Fruit fly (Drosophila melanogaster): Measurements from ENCODE around the gene Gen.

Gen gene

DNA sequence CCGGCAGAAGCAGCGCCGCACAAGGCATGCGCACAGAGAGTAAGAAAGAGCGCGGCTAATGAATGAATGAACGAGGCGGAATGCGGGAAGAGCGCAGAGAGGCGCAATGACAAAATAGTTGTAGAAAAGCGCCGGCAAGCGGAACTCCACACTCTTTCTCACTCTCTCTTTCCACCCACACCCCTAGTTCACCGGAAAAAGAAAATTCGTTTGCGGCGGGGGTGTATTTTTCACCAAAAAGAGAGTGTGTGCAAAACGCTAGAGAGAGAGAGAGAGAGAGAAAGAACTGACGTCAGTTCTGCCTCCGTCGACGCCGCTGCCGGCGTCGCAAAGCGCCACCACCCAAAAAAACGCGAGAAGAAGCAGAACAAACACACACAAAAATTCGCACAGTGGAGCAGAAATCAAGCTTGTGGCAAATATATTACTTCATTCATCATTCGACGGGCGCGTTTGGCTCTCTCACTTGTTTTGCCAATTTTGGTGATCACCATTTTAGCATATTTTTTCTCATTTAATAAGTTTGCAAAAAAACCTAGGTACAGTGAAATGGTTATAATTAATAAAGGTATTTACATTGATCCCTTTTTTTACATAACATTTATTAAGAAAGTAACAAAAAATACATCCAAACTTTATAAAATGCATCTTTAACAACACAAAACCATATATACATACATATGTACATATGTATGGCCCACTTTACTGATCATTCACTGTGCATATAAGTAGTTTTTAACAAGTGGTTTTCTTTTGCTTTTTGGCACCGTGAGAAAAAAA, 32.9 kb upstream of the Gen start:
- TF ChIP-seq Hr78 (GFP tag; optimal IDR thresholded peaks at IDR 0.05) = no peak
- TF ChIP-seq ey (GFP tag; optimal IDR thresholded peaks at IDR 0.05) = peak; percentile 17
- peak; percentile 24 for TF ChIP-seq OdsH (GFP tag; optimal IDR thresholded peaks at IDR 0.05)
- no peak for TF ChIP-seq Dfd (GFP tag; optimal IDR thresholded peaks at IDR 0.05)
- peak; percentile 50 for TF ChIP-seq rgr (GFP tag; optimal IDR thresholded peaks at IDR 0.05)
- no peak for TF ChIP-seq Jra (GFP tag; optimal IDR thresholded peaks at IDR 0.05)
- TF ChIP-seq Hnf4 (GFP tag; optimal IDR thresholded peaks at IDR 0.05) = peak; percentile 19
- TF ChIP-seq jim (GFP tag; optimal IDR thresholded peaks at IDR 0.05) = no peak
- no peak for TF ChIP-seq GATAd (GFP tag; optimal IDR thresholded peaks at IDR 0.05)
- no peak for TF ChIP-seq CG32264 (GFP tag; optimal IDR thresholded peaks at IDR 0.05)
- no peak for TF ChIP-seq pan (optimal IDR thresholded peaks at IDR 0.05)
- peak; percentile 24 for TF ChIP-seq woc (GFP tag; optimal IDR thresholded peaks at IDR 0.05)
- no peak for TF ChIP-seq Myc (optimal IDR thresholded peaks at IDR 0.05)
- TF ChIP-seq br (GFP tag; optimal IDR thresholded peaks at IDR 0.05) = peak; percentile 16
- no peak for TF ChIP-seq sage (GFP tag; optimal IDR thresholded peaks at IDR 0.05)
- TF ChIP-seq tai (GFP tag; optimal IDR thresholded peaks at IDR 0.05) = peak; percentile 13
- TF ChIP-seq sv (GFP tag; optimal IDR thresholded peaks at IDR 0.05) = peak; percentile 47
- peak in 1 of 2 experiments; percentile 22 for TF ChIP-seq dl (GFP tag; optimal IDR thresholded peaks at IDR 0.05; ENCODE audit: insufficient read depth in 1 of 2, partially characterized antibody in 2 of 2)
- TF ChIP-seq psq (GFP tag; optimal IDR thresholded peaks at IDR 0.05) = peak; percentile 52
- TF ChIP-seq foxo (GFP tag; optimal IDR thresholded peaks at IDR 0.05) = peak in 1 of 2 experiments; percentile 42
- TF ChIP-seq brk (GFP tag; optimal IDR thresholded peaks at IDR 0.05) = no peak
- no peak for TF ChIP-seq dmrt93B (GFP tag; optimal IDR thresholded peaks at IDR 0.05)
- TF ChIP-seq dsf (GFP tag; optimal IDR thresholded peaks at IDR 0.05; ENCODE audit: borderline replicate concordance) = no peak
- TF ChIP-seq CG9705 (GFP tag; optimal IDR thresholded peaks at IDR 0.05) = no peak
- TF ChIP-seq N (GFP tag; optimal IDR thresholded peaks at IDR 0.05) = no peak
- TF ChIP-seq Hr83 (GFP tag; optimal IDR thresholded peaks at IDR 0.05; ENCODE audit: poor library complexity, severe bottlenecking) = no peak
- no peak for TF ChIP-seq Sp1 (GFP tag; optimal IDR thresholded peaks at IDR 0.05)
- no peak for TF ChIP-seq lola (GFP tag; optimal IDR thresholded peaks at IDR 0.05)
- peak; percentile 22 for TF ChIP-seq h (GFP tag; optimal IDR thresholded peaks at IDR 0.05)
- TF ChIP-seq Abd-B (GFP tag; optimal IDR thresholded peaks at IDR 0.05) = no peak
- no peak for TF ChIP-seq Mio (GFP tag; optimal IDR thresholded peaks at IDR 0.05)
- TF ChIP-seq Rel (GFP tag; optimal IDR thresholded peaks at IDR 0.05) = no peak
- TF ChIP-seq Rel (tag; optimal IDR thresholded peaks at IDR 0.05) = no peak
- TF ChIP-seq Vsx2 (GFP tag; optimal IDR thresholded peaks at IDR 0.05; ENCODE audit: partially characterized antibody) = peak; percentile 88
- TF ChIP-seq HLH106 (tag; optimal IDR thresholded peaks at IDR 0.05) = peak; percentile 16
- peak; percentile 27 for TF ChIP-seq fru (GFP tag; optimal IDR thresholded peaks at IDR 0.05)
- no peak for TF ChIP-seq CrebA (GFP tag; optimal IDR thresholded peaks at IDR 0.05; ENCODE audit: borderline replicate concordance)
- TF ChIP-seq Dif (GFP tag; optimal IDR thresholded peaks at IDR 0.05; ENCODE audit: partially characterized antibody) = peak; percentile 91
- no peak for TF ChIP-seq usp (GFP tag; optimal IDR thresholded peaks at IDR 0.05)

DNA sequence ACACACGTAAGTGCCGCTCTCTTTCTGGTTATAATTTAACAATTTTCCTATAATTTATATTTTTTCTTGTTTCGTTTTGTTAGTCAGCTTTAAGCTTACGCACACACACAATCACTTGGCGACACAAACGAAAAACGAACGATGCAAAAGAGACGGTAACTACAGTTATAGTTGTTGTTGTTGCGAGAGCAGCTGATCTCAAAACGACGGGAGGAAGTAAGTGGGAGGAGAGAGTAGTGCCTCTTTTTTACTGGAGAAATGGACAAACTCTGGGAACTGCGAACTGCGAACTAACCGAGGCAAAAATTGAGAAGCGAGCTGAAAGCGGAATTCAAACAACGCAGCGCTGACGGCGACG, 32.3 kb upstream of the Gen start:
- peak; percentile 85 for TF ChIP-seq psq (GFP tag; optimal IDR thresholded peaks at IDR 0.05)
- TF ChIP-seq h (GFP tag; optimal IDR thresholded peaks at IDR 0.05) = no peak
- TF ChIP-seq Sp1 (GFP tag; optimal IDR thresholded peaks at IDR 0.05) = no peak
- no peak for TF ChIP-seq pan (optimal IDR thresholded peaks at IDR 0.05)
- no peak for TF ChIP-seq Jra (GFP tag; optimal IDR thresholded peaks at IDR 0.05)
- TF ChIP-seq Hnf4 (GFP tag; optimal IDR thresholded peaks at IDR 0.05) = peak; percentile 45
- TF ChIP-seq CG9705 (GFP tag; optimal IDR thresholded peaks at IDR 0.05) = no peak
- TF ChIP-seq br (GFP tag; optimal IDR thresholded peaks at IDR 0.05) = no peak
- TF ChIP-seq N (GFP tag; optimal IDR thresholded peaks at IDR 0.05) = no peak
- no peak for TF ChIP-seq CG32264 (GFP tag; optimal IDR thresholded peaks at IDR 0.05)
- no peak for TF ChIP-seq usp (GFP tag; optimal IDR thresholded peaks at IDR 0.05)
- TF ChIP-seq GATAd (GFP tag; optimal IDR thresholded peaks at IDR 0.05) = no peak
- TF ChIP-seq dmrt93B (GFP tag; optimal IDR thresholded peaks at IDR 0.05) = no peak
- TF ChIP-seq Myc (optimal IDR thresholded peaks at IDR 0.05) = no peak
- TF ChIP-seq dsf (GFP tag; optimal IDR thresholded peaks at IDR 0.05; ENCODE audit: borderline replicate concordance) = no peak
- no peak for TF ChIP-seq Rel (GFP tag; optimal IDR thresholded peaks at IDR 0.05)
- peak; percentile 19 for TF ChIP-seq Rel (tag; optimal IDR thresholded peaks at IDR 0.05)
- TF ChIP-seq rgr (GFP tag; optimal IDR thresholded peaks at IDR 0.05) = no peak
- no peak for TF ChIP-seq fru (GFP tag; optimal IDR thresholded peaks at IDR 0.05)
- peak; percentile 41 for TF ChIP-seq sage (GFP tag; optimal IDR thresholded peaks at IDR 0.05)
- no peak for TF ChIP-seq Dfd (GFP tag; optimal IDR thresholded peaks at IDR 0.05)
- TF ChIP-seq Abd-B (GFP tag; optimal IDR thresholded peaks at IDR 0.05) = no peak
- no peak for TF ChIP-seq HLH106 (tag; optimal IDR thresholded peaks at IDR 0.05)
- TF ChIP-seq Hr78 (GFP tag; optimal IDR thresholded peaks at IDR 0.05) = no peak
- peak in 1 of 2 experiments; percentile 48 for TF ChIP-seq dl (GFP tag; optimal IDR thresholded peaks at IDR 0.05; ENCODE audit: insufficient read depth in 1 of 2, partially characterized antibody in 2 of 2)
- TF ChIP-seq sv (GFP tag; optimal IDR thresholded peaks at IDR 0.05) = no peak
- no peak for TF ChIP-seq foxo (GFP tag; optimal IDR thresholded peaks at IDR 0.05)
- no peak for TF ChIP-seq Mio (GFP tag; optimal IDR thresholded peaks at IDR 0.05)
- TF ChIP-seq brk (GFP tag; optimal IDR thresholded peaks at IDR 0.05) = no peak
- no peak for TF ChIP-seq woc (GFP tag; optimal IDR thresholded peaks at IDR 0.05)
- TF ChIP-seq OdsH (GFP tag; optimal IDR thresholded peaks at IDR 0.05) = no peak
- TF ChIP-seq Hr83 (GFP tag; optimal IDR thresholded peaks at IDR 0.05; ENCODE audit: poor library complexity, severe bottlenecking) = peak; percentile 50
- TF ChIP-seq CrebA (GFP tag; optimal IDR thresholded peaks at IDR 0.05; ENCODE audit: borderline replicate concordance) = peak; percentile 49
- no peak for TF ChIP-seq Dif (GFP tag; optimal IDR thresholded peaks at IDR 0.05; ENCODE audit: partially characterized antibody)
- TF ChIP-seq ey (GFP tag; optimal IDR thresholded peaks at IDR 0.05) = no peak
- TF ChIP-seq tai (GFP tag; optimal IDR thresholded peaks at IDR 0.05) = no peak
- TF ChIP-seq Vsx2 (GFP tag; optimal IDR thresholded peaks at IDR 0.05; ENCODE audit: partially characterized antibody) = no peak
- no peak for TF ChIP-seq lola (GFP tag; optimal IDR thresholded peaks at IDR 0.05)
- no peak for TF ChIP-seq jim (GFP tag; optimal IDR thresholded peaks at IDR 0.05)
